Fruit fly (Drosophila melanogaster): ENCODE measurements around the gene CG13982.

The CG13982 gene

dm6 chr2L:6455955-6456599 is 44.0 kb downstream of the CG13982 start, which contains the start of gene frj (continued):
- TF ChIP-seq CG11902 (GFP tag; optimal IDR thresholded peaks at IDR 0.05) (peak; percentile 65), CG4318 (GFP tag; optimal IDR thresholded peaks at IDR 0.05) (no peak), CG10669 (GFP tag; optimal IDR thresholded peaks at IDR 0.05) (peak; percentile 36), Eip78C (GFP tag) (peak; percentile 85), fkh (GFP tag; optimal IDR thresholded peaks at IDR 0.05) (no peak), CG6854 (GFP tag; optimal IDR thresholded peaks at IDR 0.05) (no peak), Hr38 (GFP tag; optimal IDR thresholded peaks at IDR 0.05) (no peak), svp (GFP tag) (peak; percentile 72), CG9139 (GFP tag; optimal IDR thresholded peaks at IDR 0.05) (no peak)

- TF ChIP-seq svp (GFP tag) (peak; percentile 97), CG6792 (GFP tag; optimal IDR thresholded peaks at IDR 0.05) (no peak), Sox14 (GFP tag; optimal IDR thresholded peaks at IDR 0.05) (peak; percentile 24)
Observed at dm6 chr2L:6457583-6457982, 45.5 kb downstream of the CG13982 start.

- TF ChIP-seq Eip78C (GFP tag) (peak; percentile 68), CG6163 (GFP tag; IDR thresholded peaks at IDR 0.05) (no peak), svp (GFP tag) (peak; percentile 59), CG3919 (GFP tag; optimal IDR thresholded peaks at IDR 0.05) (peak; percentile 2), dsx (GFP tag; optimal IDR thresholded peaks at IDR 0.05; ENCODE audit: poor library complexity, severe bottlenecking) (no peak), Met (GFP tag; optimal IDR thresholded peaks at IDR 0.05) (peak; percentile 9), esn (GFP tag; optimal IDR thresholded peaks at IDR 0.05) (peak; percentile 14), vri (GFP tag; optimal IDR thresholded peaks at IDR 0.05) (peak; percentile 38), fkh (GFP tag; optimal IDR thresholded peaks at IDR 0.05) (peak; percentile 70)
Observed at dm6 chr2L:6461497-6461896, 49.4 kb downstream of the CG13982 start.

dm6 chr2L:6462259-6462658 is 50.1 kb downstream of the CG13982 start:
- TF ChIP-seq dac (GFP tag; optimal IDR thresholded peaks at IDR 0.05) (no peak), CG15336 (GFP tag; IDR thresholded peaks at IDR 0.05) (no peak), CG11902 (GFP tag; optimal IDR thresholded peaks at IDR 0.05) (no peak), CG7368 (GFP tag; optimal IDR thresholded peaks at IDR 0.05) (no peak), CG34406 (GFP tag; optimal IDR thresholded peaks at IDR 0.05) (no peak), CG4318 (GFP tag; optimal IDR thresholded peaks at IDR 0.05) (no peak), fkh (GFP tag; optimal IDR thresholded peaks at IDR 0.05) (peak; percentile 79), Ets21C (GFP tag; optimal IDR thresholded peaks at IDR 0.05) (no peak)

- TF ChIP-seq CG3032 (tag; optimal IDR thresholded peaks at IDR 0.05) (no peak), CG11762 (GFP tag; optimal IDR thresholded peaks at IDR 0.05; ENCODE audit: insufficient read depth) (no peak), salr (GFP tag; optimal IDR thresholded peaks at IDR 0.05) (no peak), CG1621 (tag; optimal IDR thresholded peaks at IDR 0.05) (peak; percentile 31), CG6276 (GFP tag; optimal IDR thresholded peaks at IDR 0.05) (no peak), CG10631 (GFP tag; optimal IDR thresholded peaks at IDR 0.05) (no peak), Sox15 (GFP tag; optimal IDR thresholded peaks at IDR 0.05) (no peak), CG11294 (GFP tag; IDR thresholded peaks at IDR 0.05) (0 out of 2 replicates have a peak, but pooled peaks have one; percentile 1), dsx (GFP tag; optimal IDR thresholded peaks at IDR 0.05; ENCODE audit: poor library complexity, severe bottlenecking) (no peak), CG4318 (GFP tag; optimal IDR thresholded peaks at IDR 0.05) (no peak), CG31627 (GFP tag; optimal IDR thresholded peaks at IDR 0.05) (no peak), Sox14 (GFP tag; optimal IDR thresholded peaks at IDR 0.05) (no peak), Ets21C (GFP tag; optimal IDR thresholded peaks at IDR 0.05) (no peak), CG34406 (GFP tag; optimal IDR thresholded peaks at IDR 0.05) (no peak), dac (GFP tag; optimal IDR thresholded peaks at IDR 0.05) (no peak), ss (GFP tag; optimal IDR thresholded peaks at IDR 0.05) (peak in 1 of 2 experiments; percentile 27), cyc (GFP tag; optimal IDR thresholded peaks at IDR 0.05) (no peak), eg (GFP tag; IDR thresholded peaks at IDR 0.05) (0 out of 3 replicates have a peak, but pooled peaks have one; percentile 9), CG6808 (GFP tag; optimal IDR thresholded peaks at IDR 0.05) (no peak), CG8119 (GFP tag; IDR thresholded peaks at IDR 0.05) (no peak), CG11902 (GFP tag; optimal IDR thresholded peaks at IDR 0.05) (no peak), CG6792 (GFP tag; optimal IDR thresholded peaks at IDR 0.05) (no peak), CG9139 (GFP tag; optimal IDR thresholded peaks at IDR 0.05) (no peak), Hr39 (GFP tag; optimal IDR thresholded peaks at IDR 0.05) (no peak), esn (GFP tag; optimal IDR thresholded peaks at IDR 0.05) (no peak), svp (GFP tag) (peak; percentile 96), vri (GFP tag; optimal IDR thresholded peaks at IDR 0.05) (no peak), Eip78C (GFP tag) (peak; percentile 54), CG10669 (GFP tag; optimal IDR thresholded peaks at IDR 0.05) (no peak), achi (GFP tag; optimal IDR thresholded peaks at IDR 0.05) (no peak), spab (GFP tag; optimal IDR thresholded peaks at IDR 0.05) (no peak)
Observed at dm6 chr2L:6463392-6463791, 51.3 kb downstream of the CG13982 start.

Data from whole organism, prepupa.